Worm (Caenorhabditis elegans): ENCODE data around the gene C27F2.6.

C27F2.6 gene

ce11 chrIII:4986790-4987259, 6.6 kb upstream of the C27F2.6 start, which contains the start of the genes C27F2.10 and wdr-60 (continued):
- TF ChIP-seq nhr-11 (tag; optimal IDR thresholded peaks at IDR 0.05) (no peak), nhr-85 (tag) (peak; percentile 71), sup-37 (GFP tag; optimal IDR thresholded peaks at IDR 0.05) (no peak), swsn-7 (tag; optimal IDR thresholded peaks at IDR 0.05) (no peak), ztf-11 (tag; optimal IDR thresholded peaks at IDR 0.05) (no peak), ets-5 (GFP tag; IDR thresholded peaks at IDR 0.05) (no peak), snpc-4 (tag; optimal IDR thresholded peaks at IDR 0.05) (no peak), efl-1 (optimal IDR thresholded peaks at IDR 0.05) (peak; percentile 58 to 89), efl-1 (GFP tag; optimal IDR thresholded peaks at IDR 0.05 in 1 of 2) (peak; percentile 88 to 98), tlp-1 (tag; optimal IDR thresholded peaks at IDR 0.05) (no peak), nhr-19 (GFP tag; conservative IDR thresholded peaks at IDR 0.05) (no peak), unc-86 (tag; optimal IDR thresholded peaks at IDR 0.05) (no peak), vab-15 (tag; optimal IDR thresholded peaks at IDR 0.05) (no peak), ceh-88 (GFP tag; IDR thresholded peaks at IDR 0.05) (no peak), F16B12.6 (tag; optimal IDR thresholded peaks at IDR 0.05) (no peak), mep-1 (tag; optimal IDR thresholded peaks at IDR 0.05) (no peak), skn-1 (tag; optimal IDR thresholded peaks at IDR 0.05) (no peak), nhr-47 (tag; optimal IDR thresholded peaks at IDR 0.05) (peak; percentile 57), lin-14 (GFP tag; optimal IDR thresholded peaks at IDR 0.05) (no peak), jun-1 (tag; optimal IDR thresholded peaks at IDR 0.05) (no peak), pqm-1 (tag; optimal IDR thresholded peaks at IDR 0.05) (no peak), nhr-71 (tag; optimal IDR thresholded peaks at IDR 0.05) (peak; percentile 56), tbx-2 (tag; optimal IDR thresholded peaks at IDR 0.05) (peak; percentile 57), egl-13 (tag; optimal IDR thresholded peaks at IDR 0.05) (no peak), pag-3 (tag; optimal IDR thresholded peaks at IDR 0.05; ENCODE audit: borderline replicate concordance, insufficient read depth) (no peak), fkh-8 (tag; optimal IDR thresholded peaks at IDR 0.05) (peak; percentile 24), pax-3 (tag; optimal IDR thresholded peaks at IDR 0.05) (no peak), hlh-17 (GFP tag; optimal IDR thresholded peaks at IDR 0.05; ENCODE audit: borderline replicate concordance) (no peak), Y116A8C.19 (tag; optimal IDR thresholded peaks at IDR 0.05; ENCODE audit: borderline replicate concordance) (no peak), elt-3 (tag; optimal IDR thresholded peaks at IDR 0.05) (no peak), nhr-90 (tag; optimal IDR thresholded peaks at IDR 0.05; ENCODE audit: poor library complexity) (no peak), mef-2 (tag; optimal IDR thresholded peaks at IDR 0.05) (no peak), alr-1 (tag; optimal IDR thresholded peaks at IDR 0.05; ENCODE audit: borderline replicate concordance) (no peak), rnt-1 (tag; optimal IDR thresholded peaks at IDR 0.05) (peak; percentile 88), mab-9 (GFP tag; IDR thresholded peaks at IDR 0.05) (no peak), C04F5.9 (tag; optimal IDR thresholded peaks at IDR 0.05) (no peak), snu-23 (GFP tag; optimal IDR thresholded peaks at IDR 0.05) (peak; percentile 10), lin-35 (GFP tag; optimal IDR thresholded peaks at IDR 0.05) (peak; percentile 84 to 92), ces-1 (GFP tag; optimal IDR thresholded peaks at IDR 0.05) (no peak), aly-2 (tag; optimal IDR thresholded peaks at IDR 0.05) (no peak), unc-130 (tag; optimal IDR thresholded peaks at IDR 0.05) (no peak), C16A3.4 (tag; optimal IDR thresholded peaks at IDR 0.05) (peak; percentile 10), dsc-1 (tag; optimal IDR thresholded peaks at IDR 0.05) (peak; percentile 17), hpl-2 (GFP tag; optimal IDR thresholded peaks at IDR 0.05) (no peak), zip-4 (GFP tag; optimal IDR thresholded peaks at IDR 0.05) (no peak), dpl-1 (GFP tag; optimal IDR thresholded peaks at IDR 0.05) (peak; percentile 75 to 89 (median 86)), aha-1 (tag; optimal IDR thresholded peaks at IDR 0.05) (no peak), fkh-4 (tag; optimal IDR thresholded peaks at IDR 0.05; ENCODE audit: borderline replicate concordance) (no peak), nhr-84 (tag; optimal IDR thresholded peaks at IDR 0.05) (no peak), lin-39 (tag; optimal IDR thresholded peaks at IDR 0.05) (no peak), lir-3 (tag; optimal IDR thresholded peaks at IDR 0.05; ENCODE audit: poor library complexity) (peak; percentile 64), ceh-63 (GFP tag; optimal IDR thresholded peaks at IDR 0.05) (no peak), sox-4 (tag; optimal IDR thresholded peaks at IDR 0.05) (no peak)
